Worm (Caenorhabditis elegans) whole organism, young adult: ENCODE results near the gene gcy-8.
A peak's percentile ranks its signal among the peaks of the same experiment; 100 is the strongest.

Experiments used
- D2030.7 ChIP-seq: fragments of 200-800 bp; sonication (Bioruptor generic); IDR thresholded peaks from 2 replicates; pipeline ENCODE4 v1.3.6; 2022; ENCODE audit warnings: missing genetic modification reagents, missing genetic modification characterization, missing compliant biosample characterization
- F23B12.7 ChIP-seq: sonication (generic microtip); optimal IDR thresholded peaks from 2 replicates; lab custom pipeline; 2017; ENCODE audit warnings: missing genetic modification characterization, mild to moderate bottlenecking, missing compliant biosample characterization, antibody characterized with exemption, moderate library complexity; ENCODE audit not compliant: insufficient read depth
- F33H1.4 ChIP-seq: fragments of 200-800 bp; sonication (Bioruptor generic); IDR thresholded peaks from 2 replicates; pipeline ENCODE4 v1.3.6; 2022; ENCODE audit warnings: missing genetic modification reagents, missing genetic modification characterization, missing compliant biosample characterization
- F39B2.1 ChIP-seq: fragments of 200-800 bp; sonication (Bioruptor generic); IDR thresholded peaks from 2 replicates; pipeline ENCODE4 v1.3.6; 2022; ENCODE audit warnings: missing genetic modification reagents, missing genetic modification characterization, missing compliant biosample characterization
- F52B5.7 ChIP-seq: sonication (generic microtip); optimal IDR thresholded peaks from 2 replicates; lab custom pipeline; 2016; ENCODE audit warnings: mild to moderate bottlenecking, missing genetic modification characterization, missing compliant biosample characterization
- F57A8.1 ChIP-seq: fragments of 200-800 bp; sonication (Bioruptor generic); optimal IDR thresholded peaks from 2 replicates; lab custom pipeline; 2018; ENCODE audit warnings: mild to moderate bottlenecking, missing genetic modification characterization, moderate library complexity, missing compliant biosample characterization
- T26A5.8 ChIP-seq: sonication (generic microtip); optimal IDR thresholded peaks from 2 replicates; lab custom pipeline; 2016; ENCODE audit warnings: missing genetic modification characterization, missing compliant biosample characterization
- Y56A3A.18 ChIP-seq: fragments of 200-800 bp; sonication (Bioruptor generic); IDR thresholded peaks from 2 replicates; pipeline ENCODE4 v1.3.6; 2022; ENCODE audit warnings: missing genetic modification reagents, missing genetic modification characterization, missing compliant biosample characterization
- Y67H2A.10 ChIP-seq: fragments of 200-800 bp; sonication (Bioruptor generic); conservative IDR thresholded peaks from 2 replicates; pipeline ENCODE4 v1.3.6; 2022; ENCODE audit warnings: missing genetic modification reagents, missing genetic modification characterization, missing compliant biosample characterization
- Y95B8A.8 ChIP-seq: fragments of 200-800 bp; sonication (Bioruptor generic); IDR thresholded peaks from 2 replicates; pipeline ENCODE4 v1.3.6; 2022; ENCODE audit warnings: missing genetic modification reagents, missing genetic modification characterization, missing compliant biosample characterization
- ZK185.1 ChIP-seq: sonication (generic microtip); optimal IDR thresholded peaks from 2 replicates; lab custom pipeline; 2016; ENCODE audit warnings: mild to moderate bottlenecking, missing genetic modification characterization, missing compliant biosample characterization; ENCODE audit not compliant: poor library complexity, severe bottlenecking
- ama-1 ChIP-seq, 3 experiments: fragments of 150-350 bp in 1 of 3; sonication (generic microtip) in 2 of 3; optimal IDR thresholded peaks; 2 replicates each; lab custom pipeline; 2014 to 2018; ENCODE audit warnings: missing biosample characterization in 2 of 3, missing genetic modification characterization in 2 of 3, missing genetic modification reagents in 2 of 3
- atf-7 ChIP-seq: sonication (generic microtip); optimal IDR thresholded peaks from 2 replicates; lab custom pipeline; 2017; ENCODE audit warnings: mild to moderate bottlenecking, missing genetic modification characterization, missing compliant biosample characterization
- athp-1 ChIP-seq: sonication (generic microtip); optimal IDR thresholded peaks from 2 replicates; lab custom pipeline; 2017; ENCODE audit warnings: mild to moderate bottlenecking, missing genetic modification characterization, missing compliant biosample characterization
- attf-5 ChIP-seq: fragments of 200-800 bp; sonication (Bioruptor generic); optimal IDR thresholded peaks from 2 replicates; lab custom pipeline; 2018; ENCODE audit warnings: mild to moderate bottlenecking, missing genetic modification characterization, missing compliant biosample characterization
- cebp-1 ChIP-seq, 2 experiments: fragments of 200-800 bp in 1 of 2; sonication (Bioruptor generic) in 1 of 2; sonication (generic microtip) in 1 of 2; IDR thresholded peaks in 1 of 2; optimal IDR thresholded peaks in 1 of 2; 2 replicates each; pipeline versions ENCODE4 v1.3.6 to Lab custom; 2017 to 2022; ENCODE audit warnings: missing compliant biosample characterization in 2 of 2, missing genetic modification characterization in 2 of 2, mild to moderate bottlenecking in 1 of 2, missing genetic modification reagents in 1 of 2, moderate library complexity in 1 of 2
- ceh-100 ChIP-seq: fragments of 200-800 bp; sonication (Bioruptor generic); IDR thresholded peaks from 2 replicates; pipeline ENCODE4 v1.3.6; 2022; ENCODE audit warnings: missing genetic modification reagents, missing genetic modification characterization, missing compliant biosample characterization
- ceh-27 ChIP-seq: fragments of 200-800 bp; sonication (Bioruptor generic); optimal IDR thresholded peaks from 2 replicates; lab custom pipeline; 2018; ENCODE audit warnings: mild to moderate bottlenecking, missing genetic modification characterization, moderate library complexity, missing compliant biosample characterization
- ceh-91 ChIP-seq: fragments of 200-800 bp; sonication (Bioruptor generic); IDR thresholded peaks from 2 replicates; pipeline ENCODE4 v1.3.6; 2022; ENCODE audit warnings: missing genetic modification reagents, missing genetic modification characterization, missing compliant biosample characterization
- dox-1 ChIP-seq: fragments of 200-800 bp; sonication (Bioruptor generic); IDR thresholded peaks from 2 replicates; pipeline ENCODE4 v1.3.6; 2022; ENCODE audit warnings: missing genetic modification reagents, missing genetic modification characterization, missing compliant biosample characterization
- egl-18 ChIP-seq: fragments of 200-800 bp; sonication (Bioruptor generic); IDR thresholded peaks from 2 replicates; pipeline ENCODE4 v1.3.6; 2022; ENCODE audit warnings: missing genetic modification reagents, missing genetic modification characterization, missing compliant biosample characterization
- fkh-3 ChIP-seq: sonication (generic microtip); optimal IDR thresholded peaks from 2 replicates; lab custom pipeline; 2016; ENCODE audit warnings: mild to moderate bottlenecking, missing genetic modification characterization, missing compliant biosample characterization
- lin-35 ChIP-seq, 3 experiments: fragments of 150-350 bp in 2 of 3; sonication (generic microtip) in 1 of 3; optimal IDR thresholded peaks; 2 replicates each; lab custom pipeline; 2014 to 2018; ENCODE audit warnings: missing biosample characterization in 3 of 3, missing genetic modification characterization in 3 of 3, missing genetic modification reagents in 3 of 3
- lin-54 ChIP-seq: fragments of 200-800 bp; sonication (Bioruptor generic); optimal IDR thresholded peaks from 2 replicates; lab custom pipeline; 2018; ENCODE audit warnings: mild to moderate bottlenecking, missing genetic modification characterization, missing compliant biosample characterization
- lsy-27 ChIP-seq: sonication (generic microtip); optimal IDR thresholded peaks from 2 replicates; lab custom pipeline; 2017; ENCODE audit warnings: missing genetic modification characterization, mild to moderate bottlenecking, missing compliant biosample characterization, antibody characterized with exemption, missing genotype, borderline replicate concordance; ENCODE audit not compliant: insufficient read depth
- madf-10 ChIP-seq: sonication (generic microtip); optimal IDR thresholded peaks from 2 replicates; lab custom pipeline; 2016; ENCODE audit warnings: mild to moderate bottlenecking, missing genetic modification characterization, missing compliant biosample characterization
- madf-6 ChIP-seq: fragments of 200-800 bp; sonication (Bioruptor generic); IDR thresholded peaks from 2 replicates; pipeline ENCODE4 v1.3.6; 2022; ENCODE audit warnings: missing genetic modification reagents, missing genetic modification characterization, missing compliant biosample characterization
- madf-8 ChIP-seq: fragments of 200-800 bp; sonication (Bioruptor generic); conservative IDR thresholded peaks from 2 replicates; pipeline ENCODE4 v1.3.6; 2022; ENCODE audit warnings: missing genetic modification reagents, missing genetic modification characterization, missing compliant biosample characterization
- nfya-1 ChIP-seq: sonication (generic microtip); optimal IDR thresholded peaks from 2 replicates; lab custom pipeline; 2017; ENCODE audit warnings: antibody characterized with exemption, missing compliant biosample characterization, missing genetic modification characterization, borderline replicate concordance; ENCODE audit not compliant: insufficient read depth
- nhr-80 ChIP-seq: sonication (generic microtip); optimal IDR thresholded peaks from 2 replicates; lab custom pipeline; 2016; ENCODE audit warnings: missing genetic modification characterization, missing compliant biosample characterization
- sea-2 ChIP-seq: fragments of 200-800 bp; sonication (Bioruptor generic); IDR thresholded peaks from 2 replicates; pipeline ENCODE4 v1.3.6; 2022; ENCODE audit warnings: missing genetic modification characterization, missing compliant biosample characterization
- snpc-4 ChIP-seq, 5 experiments: fragments of 150-350 bp in 1 of 5; sonication (generic microtip) in 4 of 5; optimal IDR thresholded peaks; 2 replicates each; lab custom pipeline; 2014 to 2018; ENCODE audit warnings: missing genetic modification characterization in 5 of 5, missing biosample characterization in 3 of 5, antibody characterized with exemption in 2 of 5, mild to moderate bottlenecking in 2 of 5, missing compliant biosample characterization in 2 of 5, missing genotype in 2 of 5, moderate library complexity in 2 of 5, missing genetic modification reagents in 1 of 5
- tbp1 ChIP-seq: fragments of 200-800 bp; sonication (Bioruptor generic); optimal IDR thresholded peaks from 2 replicates; lab custom pipeline; 2018; ENCODE audit warnings: mild to moderate bottlenecking, missing genetic modification characterization, missing compliant biosample characterization
- unc-130 ChIP-seq: sonication (generic microtip); optimal IDR thresholded peaks from 2 replicates; lab custom pipeline; 2016; ENCODE audit warnings: missing genetic modification reagents, missing genetic modification characterization, missing compliant biosample characterization
- unc-62 ChIP-seq: fragments of 150-350 bp; optimal IDR thresholded peaks from 2 replicates; lab custom pipeline; 2014; ENCODE audit warnings: missing biosample characterization, missing genetic modification reagents, missing genetic modification characterization
- xnd-1 ChIP-seq: sonication (generic microtip); optimal IDR thresholded peaks from 2 replicates; lab custom pipeline; 2016; ENCODE audit warnings: missing genotype, missing genetic modification reagents, missing genetic modification characterization, missing compliant biosample characterization
- ztf-25 ChIP-seq: fragments of 200-800 bp; sonication (Bioruptor generic); IDR thresholded peaks from 2 replicates; pipeline ENCODE4 v1.3.6; 2022; ENCODE audit warnings: missing genetic modification reagents, missing genetic modification characterization, missing compliant biosample characterization
- ztf-28 ChIP-seq: fragments of 200-800 bp; sonication (Bioruptor generic); IDR thresholded peaks from 2 replicates; pipeline ENCODE4 v1.3.6; 2022; ENCODE audit warnings: missing genetic modification reagents, missing genetic modification characterization, missing compliant biosample characterization

Gene gcy-8

DNA sequence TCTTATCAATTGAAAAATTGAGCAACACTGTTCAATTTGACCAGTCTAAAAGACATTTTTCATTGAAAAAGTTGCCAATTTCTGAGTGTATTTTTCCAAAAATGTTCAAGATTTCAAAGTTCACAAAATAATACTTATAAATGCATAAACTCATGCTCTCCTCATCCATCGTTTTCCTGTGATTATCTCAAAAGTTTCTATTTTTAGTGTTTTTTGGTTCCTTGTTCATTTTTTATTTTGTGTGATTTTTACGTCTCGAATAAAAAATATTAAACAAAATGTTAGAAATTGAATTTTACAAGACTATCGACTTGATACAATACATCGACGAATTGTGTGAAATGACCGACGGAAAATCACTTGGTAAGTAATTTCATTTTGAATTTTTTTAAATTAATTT, 46.2 kb upstream of the gcy-8 start, which contains the start of gene atic-1:
Gene atic-1, plus strand, starts transcription at position 301 of the 400 bp plus-strand sequence.
- TF ChIP-seq ztf-28 (no peak), xnd-1 (no peak), unc-62 (GFP tag; lab: Kevin White, UChicago) (no peak), athp-1 (no peak), ztf-25 (no peak), madf-8 (GFP tag; lab: Robert Waterston, UW) (no peak), lin-35 (GFP tag; optimal IDR thresholded peaks at IDR 0.05; lab: Kevin White, UChicago) (no peak), D2030.7 (GFP tag; lab: Robert Waterston, UW) (no peak), madf-10 (tag; lab: Kevin White, UChicago) (no peak), ama-1 (optimal IDR thresholded peaks at IDR 0.05; lab: Kevin White, UChicago) (no peak), ama-1 (GFP tag; optimal IDR thresholded peaks at IDR 0.05; lab: Kevin White, UChicago) (no peak), lsy-27 (tag; lab: Kevin White, UChicago) (no peak), atf-7 (tag; lab: Kevin White, UChicago) (no peak), unc-130 (GFP tag; lab: Kevin White, UChicago) (no peak), ceh-91 (GFP tag; lab: Robert Waterston, UW) (no peak), cebp-1 (GFP tag; IDR thresholded peaks at IDR 0.05; lab: Robert Waterston, UW) (no peak), cebp-1 (tag; optimal IDR thresholded peaks at IDR 0.05; lab: Kevin White, UChicago) (no peak), fkh-3 (tag; lab: Kevin White, UChicago) (no peak), lin-54 (GFP tag; lab: Kevin White, UChicago) (no peak)

ce11 chrIV:7897443-7897842, 30.5 kb upstream of the gcy-8 start, which contains the start of gene ilys-4:
TSS of gene ilys-4 (minus strand) at chrIV:7897543.
- no peak for TF ChIP-seq F52B5.7 (tag; lab: Kevin White, UChicago)
- no peak for TF ChIP-seq madf-6 (GFP tag; lab: Robert Waterston, UW)
- peak; percentile 14 for TF ChIP-seq atf-7 (tag; lab: Kevin White, UChicago)
- TF ChIP-seq egl-18 (GFP tag; lab: Robert Waterston, UW): no peak

ce11 chrIV:7897953-7898352, 30.0 kb upstream of the gcy-8 start:
- TF ChIP-seq Y95B8A.8 (no peak), F57A8.1 (GFP tag; lab: Kevin White, UChicago) (no peak), nfya-1 (tag; lab: Kevin White, UChicago) (no peak)

ce11 chrIV:7898489-7898888, 29.5 kb upstream of the gcy-8 start:
- TF ChIP-seq nhr-80 (tag; lab: Kevin White, UChicago) (peak; percentile 70), F39B2.1 (no peak)

- TF ChIP-seq dox-1 (peak; percentile 61), ceh-27 (GFP tag; lab: Kevin White, UChicago) (peak; percentile 30), ZK185.1 (tag; lab: Kevin White, UChicago) (peak; percentile 56), lin-54 (GFP tag; lab: Kevin White, UChicago) (peak; percentile 61), attf-5 (GFP tag; lab: Kevin White, UChicago) (peak; percentile 84), sea-2 (GFP tag; lab: Robert Waterston, UW) (no peak), ceh-100 (GFP tag; lab: Robert Waterston, UW) (no peak), Y56A3A.18 (GFP tag; lab: Robert Waterston, UW) (no peak), F23B12.7 (tag; lab: Kevin White, UChicago) (peak; percentile 55), madf-10 (tag; lab: Kevin White, UChicago) (peak; percentile 46), T26A5.8 (tag; lab: Kevin White, UChicago) (no peak), Y67H2A.10 (GFP tag; lab: Robert Waterston, UW) (no peak), F33H1.4 (GFP tag; lab: Robert Waterston, UW) (peak; percentile 26; the same call in 1 of the 2 replicates), ceh-91 (GFP tag; lab: Robert Waterston, UW) (no peak), cebp-1 (GFP tag; IDR thresholded peaks at IDR 0.05; lab: Robert Waterston, UW) (no peak), cebp-1 (tag; optimal IDR thresholded peaks at IDR 0.05; lab: Kevin White, UChicago) (peak; percentile 60), tbp1 (GFP tag; lab: Kevin White, UChicago) (peak; percentile 45), snpc-4 (GFP tag; optimal IDR thresholded peaks at IDR 0.05; lab: Kevin White, UChicago) (no peak), snpc-4 (tag; optimal IDR thresholded peaks at IDR 0.05; lab: Kevin White, UChicago) (peak in 3 of 4 experiments; percentile 50 to 59 (median 51))
Measured at ce11 chrIV:7902221-7902904, 25.6 kb upstream of the gcy-8 start, which contains the start of gene arp-11. TSS of gene arp-11 (minus strand) at chrIV:7902271.
